Worm (Caenorhabditis elegans): ENCODE measurements around the gene spp-5.

spp-5 gene

DNA sequence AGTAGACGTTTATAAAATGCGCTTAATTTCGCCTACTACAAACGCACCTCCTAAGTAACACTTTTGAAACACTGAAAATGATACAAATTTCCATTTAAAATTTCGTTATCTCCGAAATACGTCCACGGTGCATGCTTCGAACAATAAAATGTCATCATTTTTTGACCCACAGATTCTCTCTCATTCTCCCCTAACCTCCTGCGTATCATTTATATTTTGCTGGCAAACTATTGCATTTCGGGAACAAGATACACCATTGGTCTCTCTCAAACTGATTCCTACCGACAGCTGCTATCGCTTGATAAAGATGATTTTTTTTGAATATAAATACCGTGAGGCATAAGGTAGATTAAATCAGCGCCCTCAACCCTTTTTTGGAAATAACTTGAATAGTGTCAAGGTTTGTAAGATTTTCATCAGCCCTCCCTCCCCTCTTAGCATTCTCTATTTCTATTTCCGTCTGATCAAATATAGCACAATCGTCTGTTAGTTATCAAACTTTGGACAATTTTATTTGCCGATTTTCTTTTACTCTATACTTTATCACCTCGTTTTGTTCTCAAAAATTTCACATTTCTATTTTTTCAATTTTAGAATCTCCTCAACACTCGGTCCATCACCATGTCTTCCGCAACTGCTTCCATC is 20.9 kb upstream of the spp-5 start, which contains the start of gene C07D8.6:
C07D8.6 (plus strand) TSS at position 595 of the 645 bp plus-strand sequence.
- TF ChIP-seq nhr-77 (tag; optimal IDR thresholded peaks at IDR 0.05) (peak; percentile 12), elt-2 (tag; optimal IDR thresholded peaks at IDR 0.05) (peak; percentile 91), snu-23 (GFP tag; optimal IDR thresholded peaks at IDR 0.05) (peak; percentile 8), nhr-90 (tag; optimal IDR thresholded peaks at IDR 0.05; ENCODE audit: poor library complexity) (peak; percentile 45), elt-3 (tag; optimal IDR thresholded peaks at IDR 0.05) (peak in 2 of 6 experiments; percentile 3 to 24), alr-1 (tag; optimal IDR thresholded peaks at IDR 0.05; ENCODE audit: borderline replicate concordance) (no peak), nhr-20 (tag; optimal IDR thresholded peaks at IDR 0.05) (peak; percentile 48), skn-1 (tag; optimal IDR thresholded peaks at IDR 0.05) (peak; percentile 79), jun-1 (tag; optimal IDR thresholded peaks at IDR 0.05) (no peak), egl-27 (tag; optimal IDR thresholded peaks at IDR 0.05) (no peak), blmp-1 (tag; optimal IDR thresholded peaks at IDR 0.05) (peak; percentile 35), lin-14 (GFP tag; optimal IDR thresholded peaks at IDR 0.05) (peak; percentile 56), grh-1 (GFP tag; IDR thresholded peaks at IDR 0.05) (no peak), nhr-76 (tag; optimal IDR thresholded peaks at IDR 0.05) (no peak), lin-35 (GFP tag; optimal IDR thresholded peaks at IDR 0.05) (peak in 1 of 2 experiments; percentile 40), dsc-1 (tag; optimal IDR thresholded peaks at IDR 0.05) (no peak), unc-130 (tag; optimal IDR thresholded peaks at IDR 0.05) (no peak), C34B4.2 (tag; optimal IDR thresholded peaks at IDR 0.05) (no peak), nhr-85 (tag) (peak; percentile 65), sup-37 (GFP tag; optimal IDR thresholded peaks at IDR 0.05) (no peak), swsn-7 (tag; optimal IDR thresholded peaks at IDR 0.05) (no peak), nhr-71 (tag; optimal IDR thresholded peaks at IDR 0.05) (peak; percentile 49), efl-1 (optimal IDR thresholded peaks at IDR 0.05) (no peak), efl-1 (GFP tag; optimal IDR thresholded peaks at IDR 0.05 in 1 of 2) (peak in 1 of 2 experiments; percentile 45)

DNA sequence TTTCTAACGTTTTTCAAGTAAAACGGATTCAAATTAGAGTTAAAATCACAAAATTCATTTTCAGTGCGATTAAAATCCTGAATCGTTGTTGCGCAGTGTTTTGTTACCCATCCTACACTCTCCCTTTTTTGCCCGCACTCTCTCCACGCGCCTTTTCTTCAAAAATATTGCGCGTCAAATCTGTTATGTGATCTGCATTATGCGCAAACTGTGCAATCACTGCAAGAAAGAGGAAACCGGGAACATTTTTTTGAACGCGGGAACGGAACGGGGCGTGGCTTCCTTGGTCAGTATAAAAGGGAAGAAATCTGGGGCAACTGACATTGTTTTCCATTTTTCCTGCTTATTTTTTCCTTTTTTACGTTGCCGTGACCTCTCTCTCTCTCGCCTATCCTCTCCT is 20.2 kb upstream of the spp-5 start:
- no peak for TF ChIP-seq nhr-90 (tag; optimal IDR thresholded peaks at IDR 0.05; ENCODE audit: poor library complexity)
- no peak for TF ChIP-seq pag-3 (tag; optimal IDR thresholded peaks at IDR 0.05; ENCODE audit: borderline replicate concordance, insufficient read depth)
- TF ChIP-seq unc-130 (tag; optimal IDR thresholded peaks at IDR 0.05) = no peak
- TF ChIP-seq irx-1 (tag; optimal IDR thresholded peaks at IDR 0.05) = no peak
- peak; percentile 77 for TF ChIP-seq F16B12.6 (tag; optimal IDR thresholded peaks at IDR 0.05)
- no peak for TF ChIP-seq nhr-47 (tag; optimal IDR thresholded peaks at IDR 0.05)
- no peak for TF ChIP-seq tbx-2 (tag; optimal IDR thresholded peaks at IDR 0.05)
- TF ChIP-seq zag-1 (tag; optimal IDR thresholded peaks at IDR 0.05) = no peak
- TF ChIP-seq fkh-10 (GFP tag; optimal IDR thresholded peaks at IDR 0.05) = no peak
- no peak for TF ChIP-seq nhr-28 (tag; optimal IDR thresholded peaks at IDR 0.05)
- no peak for TF ChIP-seq mdl-1 (tag; optimal IDR thresholded peaks at IDR 0.05)
- no peak for TF ChIP-seq unc-86 (tag; optimal IDR thresholded peaks at IDR 0.05)
- peak; percentile 26 to 29 for TF ChIP-seq efl-1 (optimal IDR thresholded peaks at IDR 0.05)
- peak; percentile 25 to 93 for TF ChIP-seq efl-1 (GFP tag; optimal IDR thresholded peaks at IDR 0.05 in 1 of 2)
- no peak for TF ChIP-seq egl-13 (tag; optimal IDR thresholded peaks at IDR 0.05)
- peak; percentile 54 for TF ChIP-seq blmp-1 (tag; optimal IDR thresholded peaks at IDR 0.05)
- no peak for TF ChIP-seq nhr-20 (tag; optimal IDR thresholded peaks at IDR 0.05)
- TF ChIP-seq tlp-1 (tag; optimal IDR thresholded peaks at IDR 0.05) = no peak
- TF ChIP-seq aly-2 (tag; optimal IDR thresholded peaks at IDR 0.05) = no peak
- no peak for TF ChIP-seq Y116A8C.19 (tag; optimal IDR thresholded peaks at IDR 0.05; ENCODE audit: borderline replicate concordance)
- TF ChIP-seq snpc-4 (tag; optimal IDR thresholded peaks at IDR 0.05) = no peak
- no peak for TF ChIP-seq grh-1 (GFP tag; IDR thresholded peaks at IDR 0.05)
- no peak for TF ChIP-seq nhr-11 (tag; optimal IDR thresholded peaks at IDR 0.05)
- TF ChIP-seq sup-37 (GFP tag; optimal IDR thresholded peaks at IDR 0.05) = no peak
- no peak for TF ChIP-seq ceh-63 (GFP tag; optimal IDR thresholded peaks at IDR 0.05)
- TF ChIP-seq ces-1 (GFP tag; optimal IDR thresholded peaks at IDR 0.05) = no peak
- peak; percentile 12 for TF ChIP-seq lin-14 (GFP tag; optimal IDR thresholded peaks at IDR 0.05)
- TF ChIP-seq snu-23 (GFP tag; optimal IDR thresholded peaks at IDR 0.05) = peak; percentile 12
- TF ChIP-seq jun-1 (tag; optimal IDR thresholded peaks at IDR 0.05) = no peak
- no peak for TF ChIP-seq fos-1 (tag; optimal IDR thresholded peaks at IDR 0.05)
- no peak for TF ChIP-seq mef-2 (tag; optimal IDR thresholded peaks at IDR 0.05)
- TF ChIP-seq ceh-8 (GFP tag; optimal IDR thresholded peaks at IDR 0.05) = no peak
- no peak for TF ChIP-seq hpl-2 (GFP tag; optimal IDR thresholded peaks at IDR 0.05)
- TF ChIP-seq alr-1 (tag; optimal IDR thresholded peaks at IDR 0.05; ENCODE audit: borderline replicate concordance) = no peak
- no peak for TF ChIP-seq fkh-4 (tag; optimal IDR thresholded peaks at IDR 0.05; ENCODE audit: borderline replicate concordance)
- no peak for TF ChIP-seq unc-30 (tag; optimal IDR thresholded peaks at IDR 0.05)
- TF ChIP-seq C16A3.4 (tag; optimal IDR thresholded peaks at IDR 0.05) = no peak
- TF ChIP-seq elt-2 (tag; optimal IDR thresholded peaks at IDR 0.05) = no peak
- TF ChIP-seq lin-35 (GFP tag; optimal IDR thresholded peaks at IDR 0.05) = peak; percentile 12 to 50
